Fruit fly (Drosophila melanogaster) whole organism, larva: Measurements from ENCODE around the gene CG2076.
A peak's percentile ranks its signal among the peaks of the same experiment; 100 is the strongest.

Experiments
- noc ChIP-seq: fragments of 200-800 bp; sonication (Bioruptor generic); optimal IDR thresholded peaks from 3 replicates; lab custom pipeline; 2019; ENCODE audit warnings: missing biosample characterization, mild to moderate bottlenecking, missing genetic modification characterization, moderate library complexity

CG2076 gene

dm6 chrX:11108845-11109450, 18.9 kb downstream of the CG2076 start:
- TF ChIP-seq noc (tag; lab: Kevin White, UChicago) = no peak

- no peak for TF ChIP-seq noc (tag; lab: Kevin White, UChicago)
Measured at dm6 chrX:11109670-11110069, 19.7 kb downstream of the CG2076 start.

- no peak for TF ChIP-seq noc (tag; lab: Kevin White, UChicago)
Measured at dm6 chrX:11123561-11123960, 33.6 kb downstream of the CG2076 start.

- no peak for TF ChIP-seq noc (tag; lab: Kevin White, UChicago)
Measured at dm6 chrX:11124126-11124748, 34.2 kb downstream of the CG2076 start, which contains the start of gene CG11122. CG11122 (minus strand) TSS chrX:11124726.

dm6 chrX:11124749-11125508, 34.9 kb downstream of the CG2076 start, which contains the start of gene Rpt3:
Rpt3 (plus strand) TSS chrX:11125101.
- TF ChIP-seq noc (tag; lab: Kevin White, UChicago) = no peak

dm6 chrX:11128828-11129227, 38.8 kb downstream of the CG2076 start, which contains the start of gene SrpRalpha:
SrpRalpha (minus strand) TSS chrX:11129087.
- TF ChIP-seq noc (tag; lab: Kevin White, UChicago) = no peak

DNA sequence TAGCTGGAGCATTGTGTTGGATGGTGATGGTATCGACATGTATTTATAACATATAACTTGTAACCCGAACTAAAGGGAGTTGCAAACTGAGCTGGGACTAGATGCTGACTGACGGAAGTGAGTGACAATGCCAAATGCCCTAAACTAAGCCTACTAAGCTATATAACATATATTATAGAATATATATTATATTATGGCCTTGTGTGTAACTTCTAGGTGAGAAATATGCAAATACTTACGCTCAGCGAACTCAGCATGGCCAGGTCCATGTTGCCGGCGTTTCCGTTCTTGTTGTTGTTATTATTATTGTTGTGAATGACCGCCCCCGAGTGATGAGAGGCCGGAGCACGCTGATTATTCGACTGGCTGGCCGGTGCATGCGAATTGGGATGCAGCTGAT, 42.3 kb downstream of the CG2076 start, which contains the start of gene CG44385:
TSS of gene CG44385 (minus strand) at position 101 of the 400 bp plus-strand sequence.
- TF ChIP-seq noc (tag; lab: Kevin White, UChicago) = no peak

DNA sequence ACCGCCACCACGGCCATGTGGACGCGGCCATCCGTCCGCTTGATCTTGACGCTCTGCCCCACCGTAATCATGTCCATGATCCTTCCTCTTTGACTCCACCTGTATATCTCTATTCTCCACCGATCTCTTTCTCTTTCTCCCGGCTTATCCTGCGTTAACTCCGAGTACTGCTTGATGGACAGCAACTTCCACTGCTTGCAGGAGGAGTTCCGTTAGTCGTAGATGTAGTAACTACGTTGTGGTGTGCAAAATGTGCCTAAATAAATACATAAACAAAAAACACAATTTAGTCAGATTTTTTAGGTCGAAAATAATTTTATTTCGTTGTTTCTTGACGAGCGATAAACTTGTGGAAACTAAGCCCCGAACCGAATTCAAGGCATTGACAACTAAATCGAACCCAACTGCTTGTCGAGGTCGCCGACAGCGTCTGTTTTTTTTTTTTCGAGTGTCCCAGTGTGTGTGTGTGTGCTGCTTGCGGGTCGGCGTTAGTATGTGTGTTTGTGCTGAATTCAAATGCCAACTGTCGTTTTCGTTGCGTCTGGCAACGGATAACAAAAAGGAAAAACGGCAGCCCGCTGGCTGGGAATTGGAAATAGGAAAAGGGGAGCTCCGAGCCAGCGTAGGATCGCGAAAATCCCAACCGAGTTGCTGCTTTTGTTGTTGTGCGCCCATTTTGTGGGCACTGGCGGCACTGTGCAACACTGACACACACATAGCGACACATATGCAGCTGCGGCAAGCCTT, 46.0 kb downstream of the CG2076 start:
- TF ChIP-seq noc (tag; lab: Kevin White, UChicago) = peak; percentile 3

dm6 chrX:11136587-11137512, 46.8 kb downstream of the CG2076 start, which contains the start of gene Klp10A:
Klp10A (minus strand) TSS chrX:11137118.
- TF ChIP-seq noc (tag; lab: Kevin White, UChicago) = no peak

DNA sequence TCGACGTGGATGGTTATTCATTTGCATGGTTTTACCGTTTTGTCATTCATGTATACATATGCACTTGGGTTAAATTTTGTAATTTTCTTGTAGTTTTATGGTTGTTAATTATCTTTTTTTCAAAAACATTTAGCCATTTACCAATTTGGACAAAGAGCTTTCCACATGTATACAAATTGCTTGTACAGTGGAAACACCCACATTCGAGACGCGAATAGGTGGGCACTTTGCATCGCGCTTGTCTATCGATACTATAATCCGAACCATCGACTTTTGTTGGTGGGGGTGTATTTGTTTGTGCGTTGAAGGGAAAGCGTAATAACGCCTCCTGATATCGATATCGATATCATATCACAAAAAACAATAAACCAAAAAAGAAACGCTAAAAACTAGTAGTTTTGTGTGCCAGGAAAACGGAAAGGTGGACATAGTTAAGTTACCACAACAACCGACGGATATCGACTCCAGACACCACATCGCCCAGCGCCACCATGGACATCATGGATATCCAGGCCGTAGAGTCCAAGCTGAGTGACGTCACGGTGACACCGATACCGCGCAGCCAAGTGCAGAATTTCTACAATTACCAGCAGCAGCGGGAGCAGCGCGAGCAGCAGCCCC, 47.7 kb downstream of the CG2076 start, which contains the start of gene CDK2AP1:
TSS of gene CDK2AP1 (plus strand) at position 294 of the 621 bp plus-strand sequence.
- TF ChIP-seq noc (tag; lab: Kevin White, UChicago) = no peak

dm6 chrX:11140163-11140562, 50.2 kb downstream of the CG2076 start, which contains the start of gene ssp7:
ssp7 (minus strand) TSS chrX:11140263.
- TF ChIP-seq noc (tag; lab: Kevin White, UChicago) = peak; percentile 24
